Worm (Caenorhabditis elegans) whole organism, L4 larva: ENCODE data around the gene tsp-20.

Experiments
- F44E2.7 ChIP-seq: fragments of 200-800 bp; sonication (Bioruptor generic); IDR thresholded peaks from 2 replicates; pipeline ENCODE4 v2.1.2; 2022; ENCODE audit warnings: missing genetic modification characterization, missing compliant biosample characterization
- R02D3.7 ChIP-seq: fragments of 150-350 bp; sonication (generic microtip); optimal IDR thresholded peaks from 3 replicates; lab custom pipeline; 2014; ENCODE audit warnings: missing biosample characterization, missing genetic modification characterization
- Y5F2A.4 ChIP-seq: fragments of 200-800 bp; sonication (Bioruptor generic); optimal IDR thresholded peaks from 2 replicates; lab custom pipeline; 2018; ENCODE audit warnings: mild to moderate bottlenecking, missing genetic modification characterization, missing compliant biosample characterization
- ZK337.2 ChIP-seq: fragments of 200-800 bp; sonication (Bioruptor generic); IDR thresholded peaks from 2 replicates; pipeline ENCODE4 v1.3.6; 2022; ENCODE audit warnings: missing genetic modification reagents, missing genetic modification characterization, missing compliant biosample characterization
- aha-1 ChIP-seq: fragments of 150-350 bp; peaks from one replicate; lab custom pipeline; 2014; ENCODE audit warnings: missing biosample characterization, missing genetic modification characterization
- ama-1 ChIP-seq: fragments of 150-350 bp; optimal IDR thresholded peaks from 2 replicates; lab custom pipeline; 2014; ENCODE audit warnings: inconsistent platforms, mixed read lengths
- arid-1 ChIP-seq: fragments of 200-800 bp; sonication (Bioruptor generic); conservative IDR thresholded peaks from 2 replicates; pipeline ENCODE4 v1.3.6; 2022; ENCODE audit warnings: missing genetic modification reagents, missing genetic modification characterization, missing compliant biosample characterization
- daf-16 ChIP-seq, 3 experiments: sonication (generic microtip); optimal IDR thresholded peaks; 2 replicates each; lab custom pipeline; 2016 to 2017; ENCODE audit warnings: missing genetic modification characterization in 3 of 3, missing genetic modification reagents in 3 of 3, mild to moderate bottlenecking in 2 of 3, missing compliant biosample characterization in 2 of 3, missing biosample characterization in 1 of 3, moderate library complexity in 1 of 3
- daf-19 ChIP-seq: fragments of 200-800 bp; sonication (Bioruptor generic); conservative IDR thresholded peaks from 2 replicates; pipeline ENCODE4 v1.3.6; 2022; ENCODE audit warnings: missing genetic modification characterization, missing compliant biosample characterization
- dmd-6 ChIP-seq: fragments of 200-800 bp; sonication (Bioruptor generic); IDR thresholded peaks from 2 replicates; pipeline ENCODE4 v1.3.6; 2022; ENCODE audit warnings: missing genetic modification reagents, missing genetic modification characterization, missing compliant biosample characterization
- dve-1 ChIP-seq: sonication (generic microtip); optimal IDR thresholded peaks from 2 replicates; lab custom pipeline; 2017; ENCODE audit warnings: antibody characterized with exemption, mild to moderate bottlenecking, missing genetic modification characterization, missing compliant biosample characterization; ENCODE audit not compliant: insufficient read depth
- fkh-10 ChIP-seq: fragments of 150-350 bp; optimal IDR thresholded peaks from 2 replicates; lab custom pipeline; 2014; ENCODE audit warnings: missing biosample characterization, missing genetic modification reagents, missing genetic modification characterization
- gei-8 ChIP-seq: fragments of 200-800 bp; sonication (Bioruptor generic); optimal IDR thresholded peaks from 2 replicates; lab custom pipeline; 2018; ENCODE audit warnings: mild to moderate bottlenecking, missing genetic modification characterization, missing compliant biosample characterization
- hif-1 ChIP-seq, 2 experiments: sonication (generic microtip); optimal IDR thresholded peaks; 2 replicates each; lab custom pipeline; 2016 to 2017; ENCODE audit warnings: missing compliant biosample characterization in 2 of 2, missing genetic modification characterization in 2 of 2, missing genetic modification reagents in 2 of 2, missing genotype in 2 of 2, mild to moderate bottlenecking in 1 of 2
- hlh-11 ChIP-seq: fragments of 200-800 bp; sonication (Bioruptor generic); optimal IDR thresholded peaks from 2 replicates; lab custom pipeline; 2018; ENCODE audit warnings: mild to moderate bottlenecking, missing genetic modification characterization, missing compliant biosample characterization
- jun-1 ChIP-seq: fragments of 150-350 bp; optimal IDR thresholded peaks from 2 replicates; lab custom pipeline; 2014; ENCODE audit warnings: missing biosample characterization, missing genetic modification reagents, missing genetic modification characterization
- lin-1 ChIP-seq: fragments of 200-800 bp; sonication (Bioruptor generic); IDR thresholded peaks from 2 replicates; pipeline ENCODE4 v1.3.6; 2022; ENCODE audit warnings: missing genetic modification reagents, missing genetic modification characterization, missing compliant biosample characterization
- madf-9 ChIP-seq: fragments of 200-800 bp; sonication (Bioruptor generic); conservative IDR thresholded peaks from 2 replicates; pipeline ENCODE4 v1.3.6; 2022; ENCODE audit warnings: missing genetic modification reagents, missing genetic modification characterization, missing compliant biosample characterization
- mes-2 ChIP-seq: sonication (generic microtip); optimal IDR thresholded peaks from 2 replicates; lab custom pipeline; 2016; ENCODE audit warnings: missing genotype, mild to moderate bottlenecking, missing genetic modification characterization, missing compliant biosample characterization; ENCODE audit not compliant: poor library complexity, severe bottlenecking
- mxl-3 ChIP-seq: fragments of 200-800 bp; sonication (Bioruptor generic); optimal IDR thresholded peaks from 2 replicates; lab custom pipeline; 2018; ENCODE audit warnings: mild to moderate bottlenecking, missing genetic modification characterization, missing compliant biosample characterization
- nhr-111 ChIP-seq: fragments of 200-800 bp; sonication (Bioruptor generic); optimal IDR thresholded peaks from 2 replicates; lab custom pipeline; 2018; ENCODE audit warnings: mild to moderate bottlenecking, missing genetic modification characterization, missing compliant biosample characterization
- nhr-28 ChIP-seq: fragments of 150-350 bp; optimal IDR thresholded peaks from 2 replicates; lab custom pipeline; 2014; ENCODE audit warnings: missing biosample characterization, missing genetic modification characterization
- nhr-48 ChIP-seq: sonication (generic microtip); optimal IDR thresholded peaks from 2 replicates; lab custom pipeline; 2016; ENCODE audit warnings: mild to moderate bottlenecking, missing genetic modification characterization, missing compliant biosample characterization
- php-3 ChIP-seq: fragments of 200-800 bp; sonication (Bioruptor generic); IDR thresholded peaks from 2 replicates; pipeline ENCODE4 v1.3.6; 2022; ENCODE audit warnings: missing genetic modification reagents, missing genetic modification characterization, missing compliant biosample characterization
- pqm-1 ChIP-seq: sonication (generic microtip); optimal IDR thresholded peaks from 2 replicates; lab custom pipeline; 2017; ENCODE audit warnings: missing biosample characterization, missing genetic modification characterization
- sdz-12 ChIP-seq: fragments of 200-800 bp; sonication (Bioruptor generic); optimal IDR thresholded peaks from 2 replicates; lab custom pipeline; 2018; ENCODE audit warnings: mild to moderate bottlenecking, missing genetic modification characterization, missing compliant biosample characterization
- spr-3 ChIP-seq: fragments of 200-800 bp; sonication (Bioruptor generic); optimal IDR thresholded peaks from 2 replicates; lab custom pipeline; 2018; ENCODE audit warnings: mild to moderate bottlenecking, missing genetic modification characterization, missing compliant biosample characterization
- tag-97 ChIP-seq: fragments of 200-800 bp; sonication (Bioruptor generic); IDR thresholded peaks from 2 replicates; pipeline ENCODE4 v1.3.6; 2022; ENCODE audit warnings: missing genetic modification characterization, missing compliant biosample characterization
- unc-62 ChIP-seq, 3 experiments: fragments of 150-350 bp in 1 of 3; sonication (generic microtip); optimal IDR thresholded peaks in 2 of 3; peaks in 1 of 3; 1 replicate in 1 of 3; 2 replicates in 2 of 3; lab custom pipeline; 2014 to 2017; ENCODE audit warnings: missing biosample characterization in 3 of 3, missing genetic modification characterization in 3 of 3, missing genetic modification reagents in 3 of 3, missing genotype in 1 of 3
- vab-7 ChIP-seq: fragments of 200-800 bp; sonication (Bioruptor generic); IDR thresholded peaks from 2 replicates; pipeline ENCODE4 v1.3.6; 2022; ENCODE audit warnings: missing genetic modification reagents, missing genetic modification characterization, missing compliant biosample characterization
- zag-1 ChIP-seq: fragments of 150-350 bp; optimal IDR thresholded peaks from 2 replicates; lab custom pipeline; 2014; ENCODE audit warnings: missing biosample characterization, missing genetic modification characterization
- zfp-3 ChIP-seq: fragments of 200-800 bp; sonication (Bioruptor generic); conservative IDR thresholded peaks from 2 replicates; pipeline ENCODE4 v1.3.6; 2022; ENCODE audit warnings: missing genetic modification reagents, missing genetic modification characterization, missing compliant biosample characterization

Gene tsp-20

ce11 chrX:12003969-12004368 is 29.9 kb downstream of the tsp-20 start:
- TF ChIP-seq daf-16 (GFP tag; optimal IDR thresholded peaks at IDR 0.05; lab: Kevin White, UChicago) (no peak), daf-16 (tag; optimal IDR thresholded peaks at IDR 0.05; lab: Kevin White, UChicago) (peak; percentile 33), zag-1 (tag; lab: Kevin White, UChicago) (no peak), unc-62 (GFP tag; optimal IDR thresholded peaks at IDR 0.05 in 1 of 2; lab: Kevin White, UChicago) (peak in 1 of 2 experiments; percentile 38), unc-62 (tag; optimal IDR thresholded peaks at IDR 0.05; lab: Kevin White, UChicago) (no peak), nhr-28 (tag; lab: Kevin White, UChicago) (peak; percentile 1), pqm-1 (tag; lab: Kevin White, UChicago) (peak; percentile 21), spr-3 (GFP tag; lab: Kevin White, UChicago) (no peak), dve-1 (tag; lab: Kevin White, UChicago) (peak; percentile 2), vab-7 (GFP tag; lab: Robert Waterston, UW) (no peak), hlh-11 (tag; lab: Kevin White, UChicago) (peak; percentile 20)

ce11 chrX:12001600-12001999 is 32.2 kb downstream of the tsp-20 start:
- TF ChIP-seq dve-1 (tag; lab: Kevin White, UChicago) (peak; percentile 28), daf-16 (GFP tag; optimal IDR thresholded peaks at IDR 0.05; lab: Kevin White, UChicago) (no peak), daf-16 (tag; optimal IDR thresholded peaks at IDR 0.05; lab: Kevin White, UChicago) (peak; percentile 38), nhr-48 (tag; lab: Kevin White, UChicago) (peak; percentile 2), aha-1 (tag; lab: Kevin White, UChicago) (peak; percentile 2), php-3 (0 out of 2 replicates have a peak, but pooled peaks have one; percentile 28), hif-1 (tag; optimal IDR thresholded peaks at IDR 0.05; lab: Kevin White, UChicago) (peak in 1 of 2 experiments; percentile 22), ama-1 (no peak), nhr-28 (tag; lab: Kevin White, UChicago) (peak; percentile 64), hlh-11 (tag; lab: Kevin White, UChicago) (peak; percentile 57), lin-1 (0 out of 2 replicates have a peak, but pooled peaks have one; percentile 20), pqm-1 (tag; lab: Kevin White, UChicago) (peak; percentile 67), jun-1 (tag; lab: Kevin White, UChicago) (no peak), fkh-10 (GFP tag; lab: Kevin White, UChicago) (no peak)

ce11 chrX:11999573-11999972 is 34.3 kb downstream of the tsp-20 start:
- TF ChIP-seq madf-9 (GFP tag; lab: Robert Waterston, UW) (no peak), dve-1 (tag; lab: Kevin White, UChicago) (peak; percentile 55), zfp-3 (GFP tag; lab: Robert Waterston, UW) (no peak), F44E2.7 (GFP tag; lab: Robert Waterston, UW) (no peak), gei-8 (no peak), mes-2 (peak; percentile 3), ama-1 (no peak), aha-1 (tag; lab: Kevin White, UChicago) (peak; percentile 8), sdz-12 (GFP tag; lab: Kevin White, UChicago) (no peak), mxl-3 (GFP tag; lab: Kevin White, UChicago) (no peak), R02D3.7 (no peak), hlh-11 (tag; lab: Kevin White, UChicago) (peak; percentile 0), nhr-111 (GFP tag; lab: Kevin White, UChicago) (no peak), nhr-48 (tag; lab: Kevin White, UChicago) (peak; percentile 30), daf-16 (GFP tag; optimal IDR thresholded peaks at IDR 0.05; lab: Kevin White, UChicago) (no peak), daf-16 (tag; optimal IDR thresholded peaks at IDR 0.05; lab: Kevin White, UChicago) (peak; percentile 41), arid-1 (GFP tag; lab: Robert Waterston, UW) (no peak), dmd-6 (GFP tag; lab: Robert Waterston, UW) (peak; percentile 55), ZK337.2 (GFP tag; lab: Robert Waterston, UW) (no peak), tag-97 (GFP tag; lab: Robert Waterston, UW) (no peak), pqm-1 (tag; lab: Kevin White, UChicago) (peak; percentile 40), Y5F2A.4 (no peak), daf-19 (GFP tag; lab: Robert Waterston, UW) (no peak)
